Fruit fly (Drosophila melanogaster): ENCODE results near the gene CG10096.
A peak's percentile ranks its signal among the peaks of the same experiment; 100 is the strongest.

CG10096 gene

DNA sequence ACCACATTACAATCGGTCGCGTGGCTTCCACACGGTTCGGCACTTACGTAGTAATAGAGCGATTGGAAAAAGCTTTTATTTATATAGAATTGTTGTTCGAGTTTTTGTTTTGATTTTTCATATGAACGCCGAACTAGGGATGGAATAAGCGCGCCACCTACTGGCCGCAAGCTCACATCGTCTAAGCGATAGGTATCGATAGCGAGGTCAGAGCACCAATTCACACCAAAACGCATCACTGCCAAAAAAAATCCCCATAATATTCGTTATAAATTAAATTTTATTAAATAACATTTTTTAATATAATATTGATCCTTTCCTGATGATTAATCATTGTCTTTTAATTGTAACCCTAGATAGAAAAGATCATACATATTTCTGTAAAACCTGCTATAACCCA lies 45.3 kb downstream of the CG10096 start, which contains the start of gene CG10038 (continued):
- TF ChIP-seq Bgb (GFP tag; IDR thresholded peaks at IDR 0.05; ENCODE audit: partially characterized antibody), result peak; percentile 97
- TF ChIP-seq Adf1 (GFP tag; IDR thresholded peaks at IDR 0.05), result peak; percentile 25; the same call in 1 of the 2 replicates
- TF ChIP-seq crp (GFP tag; optimal IDR thresholded peaks at IDR 0.05), result peak in 1 of 2 experiments; percentile 23
- TF ChIP-seq Pdp1 (GFP tag; optimal IDR thresholded peaks at IDR 0.05), result peak in 1 of 2 experiments; percentile 15
- peak; percentile 78 for TF ChIP-seq CoRest (tag; optimal IDR thresholded peaks at IDR 0.05)
- no peak for TF ChIP-seq dmrt99B (tag; optimal IDR thresholded peaks at IDR 0.05)
- peak; percentile 38 for TF ChIP-seq Nf-YC (tag; optimal IDR thresholded peaks at IDR 0.05)
- peak; percentile 55 for TF ChIP-seq trem (tag; optimal IDR thresholded peaks at IDR 0.05)
- peak; percentile 31; the same call in 1 of the 3 replicates for TF ChIP-seq Aef1 (GFP tag; IDR thresholded peaks at IDR 0.05)
- TF ChIP-seq maf-S (GFP tag; optimal IDR thresholded peaks at IDR 0.05), result peak; percentile 6
- TF ChIP-seq CG17328 (GFP tag; IDR thresholded peaks at IDR 0.05), result no peak; the same call in 1 of the 2 replicates
- TF ChIP-seq trh (GFP tag; optimal IDR thresholded peaks at IDR 0.05), result no peak
- TF ChIP-seq CG9797 (GFP tag; optimal IDR thresholded peaks at IDR 0.05), result peak; percentile 55
- peak; percentile 13 for TF ChIP-seq CG18764 (GFP tag; optimal IDR thresholded peaks at IDR 0.05)
- TF ChIP-seq CG17186 (GFP tag; optimal IDR thresholded peaks at IDR 0.05), result peak; percentile 35
- TF ChIP-seq Ets65A (GFP tag), result peak; percentile 93
- TF ChIP-seq CG6791 (GFP tag; IDR thresholded peaks at IDR 0.05; ENCODE audit: partially characterized antibody), result peak; percentile 97
- TF ChIP-seq stwl (tag; optimal IDR thresholded peaks at IDR 0.05), result peak; percentile 87
- no peak for TF ChIP-seq CG5953 (GFP tag; IDR thresholded peaks at IDR 0.05)
- TF ChIP-seq Med (GFP tag), result peak; percentile 88
- peak; percentile 61 for TF ChIP-seq CG11504 (tag; optimal IDR thresholded peaks at IDR 0.05)
- no peak for TF ChIP-seq Hey (tag; optimal IDR thresholded peaks at IDR 0.05)
- TF ChIP-seq dpn (GFP tag; optimal IDR thresholded peaks at IDR 0.05), result peak; percentile 29 to 58
- TF ChIP-seq CG7372 (GFP tag; IDR thresholded peaks at IDR 0.05), result no peak
- TF ChIP-seq grau (tag; optimal IDR thresholded peaks at IDR 0.05), result peak; percentile 54
- TF ChIP-seq Dek (tag; optimal IDR thresholded peaks at IDR 0.05), result peak; percentile 60
- peak; percentile 11 for TF ChIP-seq CG18011 (GFP tag; optimal IDR thresholded peaks at IDR 0.05)
- peak; percentile 28; the same call in 1 of the 2 replicates for TF ChIP-seq Xrp1 (GFP tag; IDR thresholded peaks at IDR 0.05)
- TF ChIP-seq CG30020 (tag; optimal IDR thresholded peaks at IDR 0.05), result peak; percentile 38
- no peak for TF ChIP-seq repo (GFP tag; optimal IDR thresholded peaks at IDR 0.05)
- peak; percentile 34 for TF ChIP-seq caup (GFP tag; optimal IDR thresholded peaks at IDR 0.05; ENCODE audit: severe bottlenecking)
- TF ChIP-seq NfI (GFP tag; optimal IDR thresholded peaks at IDR 0.05), result peak; percentile 48
- no peak for TF ChIP-seq Ada2b (GFP tag; IDR thresholded peaks at IDR 0.05)
- TF ChIP-seq phol (tag; optimal IDR thresholded peaks at IDR 0.05), result peak; percentile 53
- TF ChIP-seq Dp (GFP tag; optimal IDR thresholded peaks at IDR 0.05), result peak; percentile 59
- TF ChIP-seq CG7839 (tag; optimal IDR thresholded peaks at IDR 0.05), result peak; percentile 32
- TF ChIP-seq CG1792 (GFP tag; optimal IDR thresholded peaks at IDR 0.05), result no peak
- no peak for TF ChIP-seq CG13123 (GFP tag; optimal IDR thresholded peaks at IDR 0.05)
- peak; percentile 93 for TF ChIP-seq CG16813 (GFP tag; IDR thresholded peaks at IDR 0.05; ENCODE audit: partially characterized antibody)
- TF ChIP-seq E2f2 (GFP tag; IDR thresholded peaks at IDR 0.05), result peak; percentile 71
- TF ChIP-seq al (GFP tag; IDR thresholded peaks at IDR 0.05), result peak; percentile 21; the same call in 1 of the 2 replicates
- TF ChIP-seq Myb (GFP tag; optimal IDR thresholded peaks at IDR 0.05), result peak; percentile 83
- peak; percentile 93 for TF ChIP-seq BEAF-32 (GFP tag; optimal IDR thresholded peaks at IDR 0.05)
- no peak for TF ChIP-seq bigmax (GFP tag; optimal IDR thresholded peaks at IDR 0.05)
- peak; percentile 41 for TF ChIP-seq PHDP (tag; optimal IDR thresholded peaks at IDR 0.05)
- TF ChIP-seq CG32772 (GFP tag; IDR thresholded peaks at IDR 0.05), result no peak
- peak; percentile 77 for TF ChIP-seq CG2129 (GFP tag; IDR thresholded peaks at IDR 0.05; ENCODE audit: partially characterized antibody)
- TF ChIP-seq CG2116 (GFP tag; optimal IDR thresholded peaks at IDR 0.05), result peak; percentile 96
- TF ChIP-seq ci (GFP tag; IDR thresholded peaks at IDR 0.05), result 0 out of 3 replicates have a peak, but pooled peaks have one; percentile 23
